Fruit fly (Drosophila melanogaster) whole organism, embryonic: Measurements from ENCODE around the gene Neurl4.
A peak's percentile ranks its signal among the peaks of the same experiment; 100 is the strongest.

Source experiments
- ATbp ChIP-seq: fragments of 200-800 bp; sonication (Bioruptor generic); optimal IDR thresholded peaks from 2 replicates; lab custom pipeline; 2017; ENCODE audit warnings: missing biosample characterization, mild to moderate bottlenecking, missing genetic modification characterization, missing genetic modification reagents
- Ada2b ChIP-seq: fragments of 200-800 bp; sonication (Bioruptor generic); IDR thresholded peaks from 2 replicates; pipeline ENCODE4 v1.3.6; 2022; ENCODE audit warnings: missing biosample characterization, missing genetic modification characterization
- Asciz ChIP-seq: fragments of 200-800 bp; sonication (Bioruptor generic); optimal IDR thresholded peaks from 2 replicates; lab custom pipeline; 2017; ENCODE audit warnings: missing biosample characterization, mild to moderate bottlenecking, missing genetic modification characterization, missing genetic modification reagents
- Awh ChIP-seq: fragments of 200-800 bp; sonication (Bioruptor generic); IDR thresholded peaks from 2 replicates; pipeline ENCODE4, ENCODE4 v1.3.6; 2022; ENCODE audit warnings: missing biosample characterization, missing genetic modification characterization
- CG11085 ChIP-seq: fragments of 200-800 bp; sonication (Bioruptor generic); IDR thresholded peaks from 2 replicates; pipeline ENCODE4 v1.3.6; 2022; ENCODE audit warnings: missing biosample characterization, missing genetic modification characterization
- CG12104 ChIP-seq: fragments of 200-800 bp; sonication (Bioruptor generic); optimal IDR thresholded peaks from 3 replicates; lab custom pipeline; 2016; ENCODE audit warnings: missing biosample characterization, missing genetic modification characterization
- CG12219 ChIP-seq: fragments of 200-800 bp; sonication (Bioruptor generic); optimal IDR thresholded peaks from 3 replicates; lab custom pipeline; 2018; ENCODE audit warnings: missing biosample characterization, mild to moderate bottlenecking, missing genetic modification characterization
- CG12659 ChIP-seq: fragments of 200-800 bp; sonication (Bioruptor generic); optimal IDR thresholded peaks from 3 replicates; lab custom pipeline; 2017; ENCODE audit warnings: mild to moderate bottlenecking, missing biosample characterization, missing genetic modification reagents, missing genetic modification characterization
- CG13123 ChIP-seq: fragments of 200-800 bp; sonication (Bioruptor generic); optimal IDR thresholded peaks from 2 replicates; lab custom pipeline; 2016; ENCODE audit warnings: missing biosample characterization, missing genetic modification characterization
- CG14441 ChIP-seq: fragments of 200-800 bp; sonication (Bioruptor generic); IDR thresholded peaks from 2 replicates; pipeline ENCODE4 v1.3.6; 2022; ENCODE audit warnings: missing biosample characterization, missing genetic modification characterization
- CG1529 ChIP-seq: fragments of 200-800 bp; sonication (Bioruptor generic); optimal IDR thresholded peaks from 3 replicates; lab custom pipeline; 2018; ENCODE audit warnings: missing biosample characterization, missing genetic modification characterization
- CG16779 ChIP-seq: fragments of 200-800 bp; sonication (Bioruptor generic); IDR thresholded peaks from 2 replicates; pipeline ENCODE4 v1.3.6; 2022; ENCODE audit warnings: missing biosample characterization, missing genetic modification characterization
- CG17912 ChIP-seq: fragments of 200-800 bp; sonication (Bioruptor generic); optimal IDR thresholded peaks from 2 replicates; lab custom pipeline; 2018; ENCODE audit warnings: missing biosample characterization, mild to moderate bottlenecking, missing genetic modification characterization
- CG18476 ChIP-seq: fragments of 200-800 bp; sonication (Bioruptor generic); optimal IDR thresholded peaks from 2 replicates; lab custom pipeline; 2016; ENCODE audit warnings: missing biosample characterization, mild to moderate bottlenecking, missing genetic modification characterization
- CG2120 ChIP-seq: fragments of 200-800 bp; sonication (Bioruptor generic); optimal IDR thresholded peaks from 3 replicates; lab custom pipeline; 2016; ENCODE audit warnings: missing biosample characterization, missing genetic modification characterization
- CG2199 ChIP-seq: fragments of 200-800 bp; sonication (Bioruptor generic); IDR thresholded peaks from 3 replicates; pipeline ENCODE4 v1.3.6; 2022; ENCODE audit warnings: missing biosample characterization, missing genetic modification characterization
- CG31441 ChIP-seq: fragments of 200-800 bp; sonication (Bioruptor generic); IDR thresholded peaks from 2 replicates; pipeline ENCODE4 v1.3.6; 2022; ENCODE audit warnings: missing biosample characterization, missing genetic modification characterization
- CG33213 ChIP-seq: fragments of 200-800 bp; sonication (Bioruptor generic); optimal IDR thresholded peaks from 3 replicates; lab custom pipeline; 2016; ENCODE audit warnings: missing biosample characterization, missing genetic modification characterization
- CG34376 ChIP-seq: fragments of 200-800 bp; sonication (Bioruptor generic); optimal IDR thresholded peaks from 2 replicates; lab custom pipeline; 2018; ENCODE audit warnings: missing biosample characterization, mild to moderate bottlenecking, missing genetic modification characterization
- CG3726 ChIP-seq: fragments of 200-800 bp; sonication (Bioruptor generic); IDR thresholded peaks from 3 replicates; pipeline ENCODE4, ENCODE4 v1.3.6; 2022; ENCODE audit warnings: missing biosample characterization, missing genetic modification characterization
- CG4360 ChIP-seq: fragments of 200-800 bp; sonication (Bioruptor generic); IDR thresholded peaks from 2 replicates; pipeline ENCODE4 v1.3.6; 2022; ENCODE audit warnings: missing biosample characterization, missing genetic modification characterization
- CG6765 ChIP-seq: fragments of 200-800 bp; sonication (Bioruptor generic); optimal IDR thresholded peaks from 3 replicates; lab custom pipeline; 2017; ENCODE audit warnings: missing biosample characterization, mild to moderate bottlenecking, missing genetic modification characterization
- CG9609 ChIP-seq: fragments of 200-800 bp; sonication (Bioruptor generic); optimal IDR thresholded peaks from 3 replicates; lab custom pipeline; 2016; ENCODE audit warnings: missing biosample characterization, missing genetic modification characterization
- CG9797 ChIP-seq: fragments of 200-800 bp; sonication (Bioruptor generic); optimal IDR thresholded peaks from 3 replicates; lab custom pipeline; 2018; ENCODE audit warnings: missing biosample characterization, mild to moderate bottlenecking, missing genetic modification characterization
- E2f2 ChIP-seq: fragments of 200-800 bp; sonication (Bioruptor generic); IDR thresholded peaks from 2 replicates; pipeline ENCODE4 v1.3.6; 2022; ENCODE audit warnings: missing biosample characterization, missing genetic modification characterization
- Hey ChIP-seq: fragments of 200-800 bp; sonication (Bioruptor generic); optimal IDR thresholded peaks from 3 replicates; lab custom pipeline; 2018; ENCODE audit warnings: missing biosample characterization, mild to moderate bottlenecking, missing genetic modification characterization
- Lim3 ChIP-seq: fragments of 200-800 bp; sonication (Bioruptor generic); IDR thresholded peaks from 2 replicates; pipeline ENCODE4 v1.3.6; 2022; ENCODE audit warnings: missing biosample characterization, missing genetic modification characterization
- Lpt ChIP-seq: fragments of >200 bp; optimal IDR thresholded peaks from 2 replicates; lab custom pipeline; 2018; ENCODE audit warnings: missing biosample characterization, missing genetic modification characterization
- Meics ChIP-seq: fragments of 200-800 bp; sonication (Bioruptor generic); optimal IDR thresholded peaks from 2 replicates; lab custom pipeline; 2017; ENCODE audit warnings: missing biosample characterization, mild to moderate bottlenecking, missing genetic modification characterization
- NC2α ChIP-seq: fragments of 200-800 bp; sonication (Bioruptor generic); optimal IDR thresholded peaks from 2 replicates; lab custom pipeline; 2016; ENCODE audit warnings: missing biosample characterization, missing genetic modification characterization
- Neu2 ChIP-seq: fragments of 200-800 bp; sonication (Bioruptor generic); optimal IDR thresholded peaks from 3 replicates; lab custom pipeline; 2016; ENCODE audit warnings: missing biosample characterization, missing genetic modification characterization, borderline replicate concordance
- Nf-YC ChIP-seq: fragments of 200-800 bp; optimal IDR thresholded peaks from 3 replicates; lab custom pipeline; 2019; ENCODE audit warnings: missing biosample characterization, mild to moderate bottlenecking, missing genetic modification characterization, moderate library complexity
- NfI ChIP-seq: fragments of 200-800 bp; sonication (Bioruptor generic); optimal IDR thresholded peaks from 3 replicates; lab custom pipeline; 2018; ENCODE audit warnings: missing biosample characterization, mild to moderate bottlenecking, missing genetic modification characterization, moderate library complexity
- Side ChIP-seq: fragments of 200-800 bp; sonication (Bioruptor generic); optimal IDR thresholded peaks from 2 replicates; lab custom pipeline; 2016; ENCODE audit warnings: missing biosample characterization, missing genetic modification characterization
- ase ChIP-seq: fragments of 200-800 bp; sonication (Bioruptor generic); IDR thresholded peaks from 3 replicates; pipeline ENCODE4 v1.3.6; 2022; ENCODE audit warnings: missing biosample characterization, missing genetic modification characterization
- az2 ChIP-seq: fragments of 200-800 bp; sonication (Bioruptor generic); optimal IDR thresholded peaks from 3 replicates; lab custom pipeline; 2016; ENCODE audit warnings: missing biosample characterization, missing genetic modification characterization
- btn ChIP-seq: fragments of 200-800 bp; sonication (Bioruptor generic); optimal IDR thresholded peaks from 2 replicates; lab custom pipeline; 2016; ENCODE audit warnings: missing biosample characterization, missing genetic modification characterization
- chinmo ChIP-seq: fragments of 200-800 bp; sonication (Bioruptor generic); IDR thresholded peaks from 4 replicates; pipeline ENCODE4 v1.3.6; 2022; ENCODE audit warnings: missing biosample characterization, missing genetic modification characterization; ENCODE audit not compliant: partially characterized antibody
- crc ChIP-seq: fragments of 200-800 bp; sonication (Bioruptor generic); optimal IDR thresholded peaks from 2 replicates; lab custom pipeline; 2016; ENCODE audit warnings: missing biosample characterization, missing genetic modification characterization
- eve ChIP-seq, 2 experiments: fragments of >200 bp; optimal IDR thresholded peaks; 2 replicates each; lab custom pipeline; 2017; ENCODE audit warnings: missing biosample characterization in 2 of 2, missing genetic modification characterization in 2 of 2
- fd64A ChIP-seq: fragments of 200-800 bp; sonication (Bioruptor generic); optimal IDR thresholded peaks from 3 replicates; lab custom pipeline; 2018; ENCODE audit warnings: missing biosample characterization, mild to moderate bottlenecking, missing genetic modification characterization
- gt ChIP-seq: fragments of 200-800 bp; sonication (Bioruptor generic); IDR thresholded peaks from 2 replicates; pipeline ENCODE4 v1.3.6; 2022; ENCODE audit warnings: missing biosample characterization, missing genetic modification characterization
- hb ChIP-seq: fragments of 200-800 bp; sonication (Bioruptor generic); IDR thresholded peaks from 3 replicates; pipeline ENCODE4 v1.3.6; 2022; ENCODE audit warnings: missing biosample characterization, missing genetic modification characterization; ENCODE audit not compliant: partially characterized antibody
- kah ChIP-seq: fragments of 200-800 bp; sonication (Bioruptor generic); optimal IDR thresholded peaks from 2 replicates; lab custom pipeline; 2018; ENCODE audit warnings: missing biosample characterization, mild to moderate bottlenecking, missing genetic modification characterization
- maf-S ChIP-seq: fragments of 200-800 bp; sonication (Bioruptor generic); optimal IDR thresholded peaks from 2 replicates; lab custom pipeline; 2016; ENCODE audit warnings: missing biosample characterization, missing genetic modification characterization
- pan ChIP-seq, 4 experiments: fragments of >200 bp in 3 of 4; fragments of 200-800 bp in 1 of 4; sonication (Bioruptor generic) in 1 of 4; optimal IDR thresholded peaks in 3 of 4; IDR thresholded peaks in 1 of 4; 2 replicates each; pipeline versions ENCODE4 v1.3.6 to Lab custom; 2017 to 2022; ENCODE audit warnings: missing biosample characterization in 2 of 4, missing genetic modification characterization in 2 of 4, mixed read lengths in 1 of 4
- pb ChIP-seq: fragments of 200-800 bp; sonication (Bioruptor generic); optimal IDR thresholded peaks from 3 replicates; lab custom pipeline; 2016; ENCODE audit warnings: missing biosample characterization, missing genetic modification characterization
- psq ChIP-seq: fragments of 200-800 bp; sonication (Bioruptor generic); optimal IDR thresholded peaks from 2 replicates; lab custom pipeline; 2017; ENCODE audit warnings: missing biosample characterization, missing genetic modification characterization
- row ChIP-seq: fragments of 200-800 bp; sonication (Bioruptor generic); IDR thresholded peaks from 3 replicates; pipeline ENCODE4 v1.3.6; 2022; ENCODE audit warnings: missing biosample characterization, missing genetic modification characterization
- ssp ChIP-seq: fragments of 200-800 bp; sonication (Bioruptor generic); IDR thresholded peaks from 2 replicates; pipeline ENCODE4 v1.3.6; 2022; ENCODE audit warnings: missing biosample characterization, missing genetic modification characterization
- tna ChIP-seq: fragments of 200-800 bp; sonication (Bioruptor generic); IDR thresholded peaks from 2 replicates; pipeline ENCODE4 v1.3.6; 2022; ENCODE audit warnings: missing biosample characterization, missing genetic modification characterization; ENCODE audit not compliant: partially characterized antibody
- vvl ChIP-seq: fragments of 200-800 bp; sonication (Bioruptor generic); IDR thresholded peaks from 2 replicates; pipeline ENCODE4 v1.3.6; 2022; ENCODE audit warnings: missing biosample characterization, missing genetic modification characterization

Neurl4 gene

DNA sequence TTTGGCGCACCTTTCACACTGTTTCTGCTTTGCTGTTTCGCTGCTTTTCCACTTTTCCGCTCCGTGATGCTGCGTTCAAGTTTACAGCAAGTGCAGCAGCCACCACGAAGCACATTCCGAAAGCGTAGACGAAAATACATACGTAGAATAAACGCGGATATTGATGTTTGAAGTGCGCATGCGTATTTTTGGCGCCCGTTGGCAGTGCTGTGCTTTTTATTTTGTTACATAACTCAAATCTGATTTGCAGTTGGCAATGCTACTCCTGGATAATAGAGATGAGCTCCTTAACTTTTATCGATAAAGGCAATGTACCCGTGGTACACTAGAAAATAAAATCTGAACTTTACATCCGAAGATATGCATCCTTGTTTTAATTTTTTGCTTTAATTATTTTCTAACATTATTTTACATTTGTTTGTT, 43.0 kb downstream of the Neurl4 start (continued):
- TF ChIP-seq chinmo, result peak; percentile 88; the same call in 2 of the 4 replicates
- no peak for TF ChIP-seq pan (optimal IDR thresholded peaks at IDR 0.05; lab: Kevin White, UChicago)
- no peak for TF ChIP-seq pan (GFP tag; optimal IDR thresholded peaks at IDR 0.05 in 1 of 2, IDR thresholded peaks at IDR 0.05 in 1 of 2)
- no peak for TF ChIP-seq btn (GFP tag; lab: Kevin White, UChicago)
- no peak for TF ChIP-seq maf-S (GFP tag; lab: Kevin White, UChicago)
- TF ChIP-seq CG16779 (GFP tag; lab: Robert Waterston, UW), result no peak
- TF ChIP-seq ATbp, result no peak
- TF ChIP-seq CG3726 (GFP tag; lab: Robert Waterston, UW), result no peak
- no peak for TF ChIP-seq CG6765 (GFP tag; lab: Kevin White, UChicago)
- no peak for TF ChIP-seq Nf-YC (tag; lab: Kevin White, UChicago)
- TF ChIP-seq CG4360 (GFP tag; lab: Robert Waterston, UW), result no peak
- no peak for TF ChIP-seq ase (GFP tag; lab: Robert Waterston, UW)
- TF ChIP-seq Meics (GFP tag; lab: Kevin White, UChicago), result no peak
- TF ChIP-seq CG12659 (GFP tag; lab: Kevin White, UChicago), result no peak
- TF ChIP-seq Lpt (GFP tag; lab: Kevin White, UChicago), result no peak
- no peak for TF ChIP-seq CG11085 (GFP tag; lab: Robert Waterston, UW)
- TF ChIP-seq NfI (GFP tag; lab: Kevin White, UChicago), result no peak
- no peak for TF ChIP-seq NC2α
- no peak for TF ChIP-seq hb (GFP tag; lab: Robert Waterston, UW)
- TF ChIP-seq CG12104 (GFP tag; lab: Kevin White, UChicago), result no peak
- TF ChIP-seq az2, result no peak
- TF ChIP-seq CG1529, result no peak
- TF ChIP-seq eve (GFP tag; optimal IDR thresholded peaks at IDR 0.05; lab: Kevin White, UChicago), result no peak
- no peak for TF ChIP-seq gt (GFP tag; lab: Robert Waterston, UW)
- no peak for TF ChIP-seq CG13123 (GFP tag; lab: Kevin White, UChicago)
- TF ChIP-seq Neu2 (GFP tag; lab: Kevin White, UChicago), result no peak
- no peak for TF ChIP-seq CG9797 (GFP tag; lab: Kevin White, UChicago)
- TF ChIP-seq CG18476 (GFP tag; lab: Kevin White, UChicago), result no peak
- no peak for TF ChIP-seq Awh (GFP tag; lab: Robert Waterston, UW)
- TF ChIP-seq CG14441 (GFP tag; lab: Robert Waterston, UW), result no peak
- TF ChIP-seq ssp (GFP tag; lab: Robert Waterston, UW), result no peak
- peak; percentile 7 for TF ChIP-seq kah (GFP tag; lab: Kevin White, UChicago)
- TF ChIP-seq Ada2b (GFP tag; lab: Robert Waterston, UW), result no peak
- TF ChIP-seq CG33213 (GFP tag; lab: Kevin White, UChicago), result no peak
- TF ChIP-seq pb (GFP tag; lab: Kevin White, UChicago), result no peak
- no peak for TF ChIP-seq Lim3 (GFP tag; lab: Robert Waterston, UW)
- TF ChIP-seq CG12219, result no peak
- no peak for TF ChIP-seq CG31441 (GFP tag; lab: Robert Waterston, UW)
- 0 out of 2 replicates have a peak, but pooled peaks have one; percentile 21 for TF ChIP-seq tna (GFP tag; lab: Robert Waterston, UW)
- TF ChIP-seq Side (GFP tag; lab: Kevin White, UChicago), result no peak
- TF ChIP-seq vvl (GFP tag; lab: Robert Waterston, UW), result peak; percentile 7; the same call in 1 of the 2 replicates
- TF ChIP-seq crc (GFP tag; lab: Kevin White, UChicago), result no peak
- TF ChIP-seq Hey (tag; lab: Kevin White, UChicago), result no peak
- TF ChIP-seq CG2120 (GFP tag; lab: Kevin White, UChicago), result peak; percentile 45
- peak; percentile 67 for TF ChIP-seq row (GFP tag; lab: Robert Waterston, UW)
- peak; percentile 7 for TF ChIP-seq CG34376 (GFP tag; lab: Kevin White, UChicago)
- TF ChIP-seq fd64A (GFP tag; lab: Kevin White, UChicago), result no peak
- no peak for TF ChIP-seq Asciz (GFP tag; lab: Kevin White, UChicago)
- TF ChIP-seq CG9609, result no peak
- no peak for TF ChIP-seq psq (GFP tag; lab: Kevin White, UChicago)
- TF ChIP-seq E2f2, result peak; percentile 31; the same call in 1 of the 2 replicates
- no peak for TF ChIP-seq CG17912 (GFP tag; lab: Kevin White, UChicago)
- no peak for TF ChIP-seq CG2199 (GFP tag; lab: Robert Waterston, UW)
